Worm (Caenorhabditis elegans): ENCODE data around the gene kap-1.

kap-1 gene

DNA sequence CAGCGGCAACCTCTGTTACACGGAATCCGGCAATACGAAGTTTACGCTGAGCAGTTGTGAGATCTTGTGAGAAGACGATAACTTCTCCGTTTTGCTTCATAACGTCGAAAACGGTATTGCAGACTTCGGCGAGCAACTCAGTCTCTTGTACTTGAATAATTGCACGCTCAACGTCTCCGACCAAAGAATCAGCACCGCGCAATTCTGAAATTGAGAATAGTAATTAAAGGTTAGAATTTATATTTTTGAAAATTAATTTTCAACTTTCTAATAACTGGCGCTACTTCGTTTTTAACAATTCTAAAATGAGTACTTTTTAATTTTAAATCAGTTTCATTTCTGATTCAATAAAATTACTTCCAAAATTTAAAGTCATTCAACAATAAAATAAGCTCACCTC is 39.9 kb downstream of the kap-1 start:
- TF ChIP-seq fkh-4 (tag; optimal IDR thresholded peaks at IDR 0.05; ENCODE audit: borderline replicate concordance) (no peak), pax-3 (tag; optimal IDR thresholded peaks at IDR 0.05) (no peak), C16A3.4 (tag; optimal IDR thresholded peaks at IDR 0.05) (no peak), ceh-88 (GFP tag; IDR thresholded peaks at IDR 0.05) (no peak), snu-23 (GFP tag; optimal IDR thresholded peaks at IDR 0.05) (no peak)

DNA sequence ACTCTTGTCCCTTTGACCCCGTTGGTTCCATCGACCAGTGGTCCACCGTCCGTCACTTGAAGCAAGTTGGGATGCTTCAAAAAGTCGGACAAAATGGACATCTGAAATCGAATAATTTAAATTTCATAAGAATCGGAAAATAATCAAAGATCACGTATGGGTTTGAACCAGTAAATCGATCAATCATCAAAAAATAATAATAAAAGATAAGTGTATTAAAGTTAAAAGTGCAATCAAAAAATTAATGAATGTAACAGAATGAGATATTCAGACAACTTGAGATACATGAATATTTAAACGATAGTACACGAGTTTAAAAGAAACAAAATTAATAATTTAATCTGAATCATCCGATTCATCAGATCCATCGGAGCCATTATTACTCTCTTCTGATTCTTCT is 40.3 kb downstream of the kap-1 start, which contains the start of gene T20B12.7:
TSS of gene T20B12.7 (minus strand) at position 101 of the 400 bp plus-strand sequence.
- no peak for TF ChIP-seq nhr-19 (GFP tag; conservative IDR thresholded peaks at IDR 0.05)
- no peak for TF ChIP-seq ztf-11 (tag; optimal IDR thresholded peaks at IDR 0.05)

DNA sequence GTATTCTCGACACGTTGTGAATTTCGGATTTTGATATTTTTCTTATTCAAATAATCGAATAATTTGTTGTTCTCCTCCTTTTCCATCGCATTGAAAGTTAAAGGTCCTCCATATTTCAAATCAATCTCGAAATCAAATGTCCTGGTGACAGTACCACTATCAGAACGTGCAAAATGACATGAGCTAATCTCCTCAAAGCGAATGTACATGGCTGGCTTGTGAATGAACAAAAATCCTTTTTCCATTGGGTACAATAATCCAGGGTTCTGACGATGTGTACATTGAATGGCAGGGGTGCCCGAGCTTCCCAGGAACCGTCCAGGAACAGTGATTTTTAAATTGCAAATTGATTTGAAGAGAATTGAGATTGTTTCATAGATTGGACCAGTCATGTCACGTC is 41.5 kb downstream of the kap-1 start:
- TF ChIP-seq dsc-1 (tag; optimal IDR thresholded peaks at IDR 0.05): no peak
- no peak for TF ChIP-seq sptf-1 (tag; optimal IDR thresholded peaks at IDR 0.05)

DNA sequence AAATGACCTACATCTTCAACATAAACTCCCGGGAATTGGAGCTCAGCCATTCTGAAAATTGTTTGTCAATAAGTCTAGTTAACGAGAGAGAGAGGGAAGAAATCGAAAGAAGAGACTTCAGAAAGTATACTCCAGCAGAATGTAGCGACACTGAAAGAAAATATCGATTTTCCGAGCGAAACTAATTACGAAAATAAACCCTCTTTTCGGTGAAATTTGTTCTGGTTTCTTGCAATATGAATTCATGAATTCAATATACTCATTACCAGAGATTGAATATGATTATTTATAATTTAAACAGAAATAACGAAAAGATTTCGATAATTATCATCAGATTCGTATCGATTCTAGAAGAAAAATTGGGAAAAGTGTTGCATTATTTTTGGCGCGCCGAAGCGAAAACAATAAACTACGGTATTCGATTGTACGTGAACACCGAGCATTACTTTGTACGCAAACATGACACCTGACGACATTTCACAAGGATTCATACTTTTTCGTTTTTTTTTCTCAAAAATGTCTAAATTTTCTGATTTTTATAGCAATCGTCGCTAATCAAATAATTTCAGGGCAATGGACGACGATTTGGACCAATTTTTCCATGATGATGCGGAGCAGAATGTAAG is 43.0 kb downstream of the kap-1 start, which contains the start of the genes hmg-4 and T20B12.3:
TSS of gene hmg-4 (minus strand) at position 51 of the 626 bp plus-strand sequence.
TSS of gene T20B12.3 (plus strand) at position 570 of the 626 bp plus-strand sequence.
- TF ChIP-seq F16B12.6 (tag; optimal IDR thresholded peaks at IDR 0.05) (peak; percentile 85), snu-23 (GFP tag; optimal IDR thresholded peaks at IDR 0.05) (peak; percentile 58), lin-35 (GFP tag; optimal IDR thresholded peaks at IDR 0.05) (peak; percentile 63 to 75), unc-98 (GFP tag; IDR thresholded peaks at IDR 0.05) (no peak), nhr-19 (GFP tag; conservative IDR thresholded peaks at IDR 0.05) (no peak; the same call in 1 of the 2 replicates), swsn-7 (tag; optimal IDR thresholded peaks at IDR 0.05) (peak; percentile 18), snpc-4 (tag; optimal IDR thresholded peaks at IDR 0.05) (no peak), elt-2 (tag; optimal IDR thresholded peaks at IDR 0.05) (no peak), pag-3 (tag; optimal IDR thresholded peaks at IDR 0.05; ENCODE audit: borderline replicate concordance, insufficient read depth) (no peak), unc-86 (tag; optimal IDR thresholded peaks at IDR 0.05) (no peak), dpl-1 (GFP tag; optimal IDR thresholded peaks at IDR 0.05) (peak; percentile 23 to 75 (median 68)), C34B4.2 (tag; optimal IDR thresholded peaks at IDR 0.05) (no peak), nhr-85 (tag) (peak; percentile 9), C16A3.4 (tag; optimal IDR thresholded peaks at IDR 0.05) (peak; percentile 46), unc-30 (tag; optimal IDR thresholded peaks at IDR 0.05) (no peak), lsy-2 (tag; optimal IDR thresholded peaks at IDR 0.05) (peak; percentile 93 to 98), fkh-10 (GFP tag; optimal IDR thresholded peaks at IDR 0.05) (peak; percentile 9), lin-14 (GFP tag; optimal IDR thresholded peaks at IDR 0.05) (no peak), isw-1 (GFP tag; IDR thresholded peaks at IDR 0.05) (no peak), lir-3 (tag; optimal IDR thresholded peaks at IDR 0.05; ENCODE audit: poor library complexity) (no peak), mep-1 (tag; optimal IDR thresholded peaks at IDR 0.05) (peak; percentile 44), mdl-1 (tag; optimal IDR thresholded peaks at IDR 0.05) (peak in 1 of 2 experiments; percentile 41), ama-1 (optimal IDR thresholded peaks at IDR 0.05) (no peak), rnt-1 (tag; optimal IDR thresholded peaks at IDR 0.05) (peak; percentile 35), egl-13 (tag; optimal IDR thresholded peaks at IDR 0.05) (no peak), blmp-1 (tag; optimal IDR thresholded peaks at IDR 0.05) (peak; percentile 51), ces-1 (GFP tag; optimal IDR thresholded peaks at IDR 0.05) (no peak), Y116A8C.19 (tag; optimal IDR thresholded peaks at IDR 0.05; ENCODE audit: borderline replicate concordance) (no peak), nhr-47 (tag; optimal IDR thresholded peaks at IDR 0.05) (peak; percentile 33), elt-3 (tag; optimal IDR thresholded peaks at IDR 0.05) (peak in 1 of 6 experiments; percentile 29), lin-15B (tag; optimal IDR thresholded peaks at IDR 0.05) (peak; percentile 18), efl-1 (optimal IDR thresholded peaks at IDR 0.05) (peak; percentile 61 to 65), efl-1 (GFP tag; optimal IDR thresholded peaks at IDR 0.05 in 1 of 2) (peak; percentile 51 to 95), nhr-71 (tag; optimal IDR thresholded peaks at IDR 0.05) (peak; percentile 55), xbp-1 (tag; optimal IDR thresholded peaks at IDR 0.05) (peak; percentile 30), ceh-82 (tag; optimal IDR thresholded peaks at IDR 0.05) (peak in 1 of 3 experiments; percentile 58), irx-1 (tag; optimal IDR thresholded peaks at IDR 0.05) (peak; percentile 16), lin-13 (GFP tag; optimal IDR thresholded peaks at IDR 0.05) (no peak), fkh-4 (tag; optimal IDR thresholded peaks at IDR 0.05; ENCODE audit: borderline replicate concordance) (no peak), tlp-1 (tag; optimal IDR thresholded peaks at IDR 0.05) (no peak)
